Worm (Caenorhabditis elegans): ENCODE measurements around the gene T16G12.13.

T16G12.13 gene

ce11 chrIII:10108995-10109394, 48.3 kb downstream of the T16G12.13 start, which contains the start of gene T16H12.9:
Gene T16H12.9, plus strand, starts transcription at chrIII:10109295.
- TF ChIP-seq nfya-1 (tag; optimal IDR thresholded peaks at IDR 0.05) = no peak
- no peak for TF ChIP-seq dve-1 (tag; optimal IDR thresholded peaks at IDR 0.05)
- no peak for TF ChIP-seq ceh-2 (tag; optimal IDR thresholded peaks at IDR 0.05)
- no peak for TF ChIP-seq pqm-1 (tag; optimal IDR thresholded peaks at IDR 0.05)
- no peak for TF ChIP-seq C38D4.7 (GFP tag; optimal IDR thresholded peaks at IDR 0.05)
- no peak for TF ChIP-seq mec-3 (tag; optimal IDR thresholded peaks at IDR 0.05; ENCODE audit: borderline replicate concordance)
- TF ChIP-seq che-1 (tag; optimal IDR thresholded peaks at IDR 0.05) = no peak
- no peak for TF ChIP-seq F13H6.1 (tag; optimal IDR thresholded peaks at IDR 0.05)
- no peak for TF ChIP-seq unc-42 (tag; optimal IDR thresholded peaks at IDR 0.05)
- TF ChIP-seq dmd-4 (tag; optimal IDR thresholded peaks at IDR 0.05; ENCODE audit: borderline replicate concordance) = no peak
- no peak for TF ChIP-seq tbx-2 (tag; optimal IDR thresholded peaks at IDR 0.05)
- no peak for TF ChIP-seq ceh-31 (tag; optimal IDR thresholded peaks at IDR 0.05)
- no peak for TF ChIP-seq elt-4 (tag; optimal IDR thresholded peaks at IDR 0.05)
- TF ChIP-seq ceh-14 (tag; optimal IDR thresholded peaks at IDR 0.05) = no peak
- no peak for TF ChIP-seq nhr-11 (tag; optimal IDR thresholded peaks at IDR 0.05)
- no peak for TF ChIP-seq unc-3 (GFP tag; conservative IDR thresholded peaks at IDR 0.05)
- TF ChIP-seq unc-3 (tag; optimal IDR thresholded peaks at IDR 0.05) = no peak

Data from whole organism, late embryonic.